Worm (Caenorhabditis elegans): ENCODE measurements around the gene M18.6.

- no peak for TF ChIP-seq ztf-23 (GFP tag; IDR thresholded peaks at IDR 0.05)
- no peak for TF ChIP-seq flt-1 (GFP tag; IDR thresholded peaks at IDR 0.05)
- TF ChIP-seq med-1 (GFP tag; optimal IDR thresholded peaks at IDR 0.05; ENCODE audit: insufficient read depth), result no peak
- no peak for TF ChIP-seq tab-1 (GFP tag; IDR thresholded peaks at IDR 0.05)
- TF ChIP-seq T22C8.4 (GFP tag; IDR thresholded peaks at IDR 0.05), result no peak
- TF ChIP-seq ztf-29 (GFP tag; IDR thresholded peaks at IDR 0.05), result no peak
Measured at ce11 chrIV:12078907-12079523, 42.1 kb upstream of the M18.6 start, which contains the start of gene lex-1.

Data from whole organism, midembryonic.